Worm (Caenorhabditis elegans): Measurements from ENCODE around the gene snb-5.
A peak's percentile ranks its signal among the peaks of the same experiment; 100 is the strongest.

The snb-5 gene

DNA sequence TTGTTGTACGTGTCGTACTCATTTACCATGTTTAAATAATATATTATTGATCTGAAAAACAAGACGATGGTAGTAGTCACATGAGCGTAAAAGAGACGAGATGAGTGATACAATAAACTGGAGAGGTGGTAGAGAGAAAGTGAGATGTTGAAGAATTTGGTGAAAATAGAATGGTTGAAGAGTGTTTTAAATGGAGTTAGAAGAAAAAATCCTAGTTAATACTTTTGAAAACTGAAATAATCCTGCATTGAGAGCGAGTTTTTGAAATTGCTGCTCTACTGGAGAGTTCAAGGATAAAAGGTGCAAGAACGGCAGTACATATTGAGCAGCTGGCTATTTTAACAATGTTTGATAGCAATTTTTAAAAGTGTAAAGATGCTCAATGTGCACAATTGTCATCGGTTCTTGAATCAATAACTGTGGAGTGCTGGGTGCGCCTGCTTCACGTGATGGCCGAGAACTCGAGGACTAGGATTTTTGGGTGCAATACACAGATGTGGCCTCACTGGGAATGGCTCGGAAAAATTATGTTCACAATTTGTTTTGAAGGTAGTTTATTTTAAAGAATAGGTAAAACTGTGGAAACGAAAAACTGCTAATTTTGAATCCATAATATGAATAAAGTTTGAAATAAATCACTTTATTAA is 44.6 kb upstream of the snb-5 start, which contains the start of gene atg-13:
Gene atg-13, minus strand, starts transcription at position 51 of the 647 bp plus-strand sequence.
- peak; percentile 13 for TF ChIP-seq attf-5 (GFP tag; optimal IDR thresholded peaks at IDR 0.05)
- peak; percentile 39; the same call in 1 of the 2 replicates for TF ChIP-seq mcd-1 (GFP tag; IDR thresholded peaks at IDR 0.05)
- no peak for TF ChIP-seq nfyb-1 (GFP tag; IDR thresholded peaks at IDR 0.05)
- 0 out of 2 replicates have a peak, but pooled peaks have one; percentile 18 for TF ChIP-seq hmg-1.2 (GFP tag; IDR thresholded peaks at IDR 0.05)
- TF ChIP-seq let-607 (tag; optimal IDR thresholded peaks at IDR 0.05) = peak in 1 of 2 experiments; percentile 7
- peak; percentile 22 for TF ChIP-seq nhr-80 (tag; optimal IDR thresholded peaks at IDR 0.05)
- TF ChIP-seq ceh-91 (GFP tag; IDR thresholded peaks at IDR 0.05) = peak; percentile 20; the same call in 1 of the 2 replicates
- TF ChIP-seq hlh-26 (GFP tag; conservative IDR thresholded peaks at IDR 0.05) = no peak

DNA sequence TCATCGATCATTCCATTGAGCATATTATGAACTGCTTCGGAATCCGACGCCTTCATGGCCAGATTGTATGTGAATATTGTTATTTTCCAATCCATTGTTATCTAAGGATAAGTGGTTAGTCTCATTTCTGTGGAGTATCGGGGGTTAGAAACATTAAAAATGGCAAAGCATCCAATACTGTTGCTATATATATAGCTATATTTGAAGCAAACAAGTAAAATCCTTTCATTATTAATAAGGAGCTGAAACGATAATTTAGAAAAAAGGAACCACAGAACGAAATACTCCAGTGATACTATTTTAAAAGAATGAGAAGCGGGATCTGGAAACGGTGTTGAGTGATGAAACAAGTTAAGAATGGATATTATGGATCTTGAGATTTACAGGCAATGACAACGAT is 41.6 kb upstream of the snb-5 start, which contains the start of gene inpp-5K:
Gene inpp-5K, minus strand, starts transcription at position 101 of the 400 bp plus-strand sequence.
- peak; percentile 31 for TF ChIP-seq hrde-1 (tag; optimal IDR thresholded peaks at IDR 0.05; ENCODE audit: borderline replicate concordance)
- TF ChIP-seq egl-44 (GFP tag; IDR thresholded peaks at IDR 0.05) = no peak
- TF ChIP-seq hmg-20 (GFP tag; IDR thresholded peaks at IDR 0.05) = no peak
- TF ChIP-seq nfyb-1 (GFP tag; IDR thresholded peaks at IDR 0.05) = peak; percentile 70

DNA sequence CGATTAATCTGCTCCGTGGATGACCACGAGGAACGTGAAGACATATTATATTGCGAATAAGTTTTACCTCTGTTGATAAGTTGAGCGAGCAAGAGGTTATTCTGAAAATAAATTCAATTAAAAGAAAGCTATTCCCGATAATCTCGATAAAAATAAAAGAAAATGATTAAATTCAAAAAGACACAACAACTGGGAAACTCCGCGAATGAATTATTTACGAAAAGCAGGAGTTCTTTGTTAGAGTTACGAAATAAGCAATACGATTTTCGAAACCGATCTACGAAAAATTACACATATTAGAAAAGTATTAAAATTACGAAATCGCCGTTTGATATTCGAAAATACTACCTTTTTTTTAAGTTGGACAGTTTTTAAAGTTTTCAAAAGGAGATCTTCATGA is 39.6 kb upstream of the snb-5 start, which contains the start of gene bath-42:
Gene bath-42, minus strand, starts transcription at position 101 of the 400 bp plus-strand sequence.
- TF ChIP-seq pha-4 (tag; optimal IDR thresholded peaks at IDR 0.05) (no peak), ama-1 (optimal IDR thresholded peaks at IDR 0.05) (no peak), ama-1 (GFP tag; optimal IDR thresholded peaks at IDR 0.05) (no peak), F52B5.7 (tag; optimal IDR thresholded peaks at IDR 0.05) (no peak), cebp-2 (GFP tag; IDR thresholded peaks at IDR 0.05) (no peak), B0035.1 (tag; optimal IDR thresholded peaks at IDR 0.05) (no peak), ceh-79 (tag; optimal IDR thresholded peaks at IDR 0.05) (no peak), ztf-28 (GFP tag; IDR thresholded peaks at IDR 0.05) (no peak), madf-3 (GFP tag; IDR thresholded peaks at IDR 0.05) (no peak), athp-1 (tag; optimal IDR thresholded peaks at IDR 0.05) (no peak), nfya-2 (GFP tag; IDR thresholded peaks at IDR 0.05) (no peak), F57C9.4 (tag; optimal IDR thresholded peaks at IDR 0.05) (no peak), K11D2.4 (GFP tag; IDR thresholded peaks at IDR 0.05) (no peak)

DNA sequence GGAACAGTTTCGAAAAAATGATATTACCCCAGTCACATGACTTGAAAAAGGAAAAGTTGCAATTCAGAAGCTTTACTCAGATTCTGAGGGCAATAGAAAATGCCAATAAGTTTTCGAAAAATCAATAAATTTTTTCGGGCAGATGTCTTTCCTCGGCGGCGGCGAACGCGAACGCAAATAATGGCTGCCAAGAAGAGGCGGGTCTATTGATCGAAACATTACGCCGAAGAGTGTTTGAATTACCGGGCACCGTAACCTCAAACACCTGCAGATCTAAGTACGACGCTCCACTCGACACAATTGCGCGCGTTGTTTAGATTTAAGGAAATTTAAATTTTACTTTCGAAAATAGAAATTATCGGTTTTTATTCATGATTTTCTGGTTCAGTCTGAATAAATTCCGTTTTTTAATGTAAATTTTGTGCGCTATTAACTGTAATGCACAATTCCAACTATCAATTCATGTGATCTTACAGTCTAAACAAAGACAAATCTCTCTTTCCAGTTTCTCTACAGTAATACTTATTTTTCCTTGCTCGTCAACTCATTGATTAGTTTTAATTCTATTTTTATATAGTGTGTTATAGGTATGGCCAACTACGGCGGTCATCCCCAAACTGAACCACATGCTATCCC is 38.9 kb upstream of the snb-5 start, which contains the start of gene prp-8:
Gene prp-8, plus strand, starts transcription at position 586 of the 636 bp plus-strand sequence.
- TF ChIP-seq F10E7.11 (tag; optimal IDR thresholded peaks at IDR 0.05) (no peak), nfyb-1 (GFP tag; IDR thresholded peaks at IDR 0.05) (peak; percentile 88), F55B11.4 (tag; optimal IDR thresholded peaks at IDR 0.05; ENCODE audit: borderline replicate concordance, insufficient read depth) (no peak), madf-10 (tag; optimal IDR thresholded peaks at IDR 0.05) (peak; percentile 80), hlh-26 (GFP tag; conservative IDR thresholded peaks at IDR 0.05) (no peak), zfh-2 (GFP tag; conservative IDR thresholded peaks at IDR 0.05) (no peak; the same call in 1 of the 2 replicates), lin-54 (GFP tag; optimal IDR thresholded peaks at IDR 0.05) (peak; percentile 95), tlf-1 (GFP tag; optimal IDR thresholded peaks at IDR 0.05) (peak; percentile 44), pha-4 (tag; optimal IDR thresholded peaks at IDR 0.05) (peak; percentile 85), unc-130 (GFP tag; optimal IDR thresholded peaks at IDR 0.05) (no peak), ccch-3 (GFP tag; optimal IDR thresholded peaks at IDR 0.05) (no peak), ceh-91 (GFP tag; IDR thresholded peaks at IDR 0.05) (peak; percentile 56), pbrm-1 (GFP tag; IDR thresholded peaks at IDR 0.05) (peak; percentile 43; the same call in 1 of the 2 replicates), F37B4.10 (GFP tag; IDR thresholded peaks at IDR 0.05) (no peak), ceh-40 (GFP tag; IDR thresholded peaks at IDR 0.05) (0 out of 2 replicates have a peak, but pooled peaks have one; percentile 5), B0035.1 (tag; optimal IDR thresholded peaks at IDR 0.05) (no peak), F23B12.7 (tag; optimal IDR thresholded peaks at IDR 0.05; ENCODE audit: insufficient read depth) (peak; percentile 80), ceh-100 (GFP tag; IDR thresholded peaks at IDR 0.05) (peak; percentile 17; the same call in 1 of the 2 replicates), F49E8.2 (tag; optimal IDR thresholded peaks at IDR 0.05; ENCODE audit: insufficient read depth) (no peak), ztf-6 (GFP tag; IDR thresholded peaks at IDR 0.05) (no peak), efl-1 (GFP tag; optimal IDR thresholded peaks at IDR 0.05) (peak; percentile 74), hmg-20 (GFP tag; IDR thresholded peaks at IDR 0.05) (no peak), egl-44 (GFP tag; IDR thresholded peaks at IDR 0.05) (no peak), aptf-3 (GFP tag; IDR thresholded peaks at IDR 0.05) (no peak)
